Fruit fly (Drosophila melanogaster) whole organism, prepupa: ENCODE results near the gene CG7573.

Source experiments
- CG10631 ChIP-seq: fragments of 200-800 bp; sonication (Bioruptor generic); optimal IDR thresholded peaks from 2 replicates; lab custom pipeline; 2016; ENCODE audit warnings: missing biosample characterization, missing genetic modification characterization
- CG10669 ChIP-seq: fragments of 200-800 bp; sonication (Bioruptor generic); optimal IDR thresholded peaks from 3 replicates; lab custom pipeline; 2018; ENCODE audit warnings: missing biosample characterization, mild to moderate bottlenecking, missing genetic modification characterization, moderate library complexity
- CG11902 ChIP-seq: fragments of 200-800 bp; sonication (Bioruptor generic); optimal IDR thresholded peaks from 3 replicates; lab custom pipeline; 2016; ENCODE audit warnings: missing biosample characterization, missing genetic modification characterization
- CG16779 ChIP-seq: fragments of 200-800 bp; sonication (Bioruptor generic); optimal IDR thresholded peaks from 3 replicates; lab custom pipeline; 2017; ENCODE audit warnings: missing biosample characterization, mild to moderate bottlenecking, missing genetic modification characterization
- CG3032 ChIP-seq: fragments of 200-800 bp; optimal IDR thresholded peaks from 2 replicates; lab custom pipeline; 2019; ENCODE audit warnings: missing biosample characterization, mild to moderate bottlenecking, missing genetic modification characterization, moderate library complexity
- CG32006 ChIP-seq: fragments of 200-800 bp; sonication (Bioruptor generic); optimal IDR thresholded peaks from 3 replicates; lab custom pipeline; 2017; ENCODE audit warnings: missing biosample characterization, mild to moderate bottlenecking, missing genetic modification characterization
- CG34406 ChIP-seq: fragments of 200-800 bp; sonication (Bioruptor generic); optimal IDR thresholded peaks from 3 replicates; lab custom pipeline; 2016; ENCODE audit warnings: missing biosample characterization, missing genetic modification characterization
- CG3919 ChIP-seq: fragments of 200-800 bp; sonication (Bioruptor generic); optimal IDR thresholded peaks from 3 replicates; lab custom pipeline; 2016; ENCODE audit warnings: missing biosample characterization, missing genetic modification characterization
- CG4318 ChIP-seq: fragments of 200-800 bp; sonication (Bioruptor generic); optimal IDR thresholded peaks from 3 replicates; lab custom pipeline; 2017; ENCODE audit warnings: missing biosample characterization, mild to moderate bottlenecking, missing genetic modification characterization
- CG6163 ChIP-seq: fragments of 200-800 bp; sonication (Bioruptor generic); IDR thresholded peaks from 3 replicates; pipeline ENCODE4 v1.3.6; 2022; ENCODE audit warnings: missing biosample characterization, missing genetic modification characterization
- CG6276 ChIP-seq: fragments of 200-800 bp; sonication (Bioruptor generic); optimal IDR thresholded peaks from 2 replicates; lab custom pipeline; 2017; ENCODE audit warnings: missing biosample characterization, mild to moderate bottlenecking, missing genetic modification characterization
- CG6792 ChIP-seq: fragments of 200-800 bp; sonication (Bioruptor generic); optimal IDR thresholded peaks from 3 replicates; lab custom pipeline; 2016; ENCODE audit warnings: missing biosample characterization, missing genetic modification characterization
- CG6808 ChIP-seq: fragments of 200-800 bp; sonication (Bioruptor generic); optimal IDR thresholded peaks from 3 replicates; lab custom pipeline; 2017; ENCODE audit warnings: missing biosample characterization, missing genetic modification characterization, mild to moderate bottlenecking, moderate library complexity, missing genetic modification reagents
- CG6854 ChIP-seq: fragments of 200-800 bp; sonication (Bioruptor generic); optimal IDR thresholded peaks from 2 replicates; lab custom pipeline; 2017; ENCODE audit warnings: missing biosample characterization, mild to moderate bottlenecking, missing genetic modification characterization
- CG8119 ChIP-seq: fragments of 200-800 bp; sonication (Bioruptor generic); IDR thresholded peaks from 3 replicates; pipeline ENCODE4 v1.3.6; 2022; ENCODE audit warnings: missing biosample characterization, missing genetic modification characterization
- CG8319 ChIP-seq: fragments of 200-800 bp; sonication (Bioruptor generic); optimal IDR thresholded peaks from 3 replicates; lab custom pipeline; 2016; ENCODE audit warnings: missing biosample characterization, missing genetic modification characterization
- CG8632 ChIP-seq: fragments of 200-800 bp; sonication (Bioruptor generic); optimal IDR thresholded peaks from 3 replicates; lab custom pipeline; 2016; ENCODE audit warnings: missing biosample characterization, missing genetic modification characterization
- Eip75B ChIP-seq: fragments of 200-800 bp; sonication (Bioruptor generic); optimal IDR thresholded peaks from 3 replicates; lab custom pipeline; 2016; ENCODE audit warnings: missing biosample characterization, missing genetic modification characterization
- Eip78C ChIP-seq: fragments of 200-800 bp; sonication (Bioruptor generic); peaks from one replicate; lab custom pipeline; 2016; ENCODE audit warnings: missing biosample characterization, missing genetic modification characterization
- Ets96B ChIP-seq: fragments of 200-800 bp; optimal IDR thresholded peaks from 2 replicates; lab custom pipeline; 2019; ENCODE audit warnings: missing biosample characterization, mild to moderate bottlenecking, missing genetic modification characterization, moderate library complexity
- Hr38 ChIP-seq: sonication (Bioruptor generic); optimal IDR thresholded peaks from 2 replicates; lab custom pipeline; 2016; ENCODE audit warnings: missing biosample characterization, missing genetic modification characterization
- Hr4 ChIP-seq: fragments of 200-800 bp; sonication (Bioruptor generic); optimal IDR thresholded peaks from 3 replicates; lab custom pipeline; 2016; ENCODE audit warnings: missing biosample characterization, missing genetic modification characterization
- Lpt ChIP-seq: fragments of 200-800 bp; sonication (Bioruptor generic); optimal IDR thresholded peaks from 3 replicates; lab custom pipeline; 2016; ENCODE audit warnings: missing biosample characterization, missing genetic modification characterization
- OdsH ChIP-seq: fragments of 200-800 bp; sonication (Bioruptor generic); optimal IDR thresholded peaks from 3 replicates; lab custom pipeline; 2016; ENCODE audit warnings: missing biosample characterization, missing genetic modification characterization
- Smox ChIP-seq: fragments of 200-800 bp; sonication (Bioruptor generic); optimal IDR thresholded peaks from 3 replicates; lab custom pipeline; 2016; ENCODE audit warnings: missing biosample characterization, missing genetic modification characterization
- Sox15 ChIP-seq: fragments of 200-800 bp; sonication (Bioruptor generic); optimal IDR thresholded peaks from 3 replicates; lab custom pipeline; 2016; ENCODE audit warnings: missing biosample characterization, missing genetic modification characterization
- achi ChIP-seq: fragments of 200-800 bp; sonication (Bioruptor generic); optimal IDR thresholded peaks from 3 replicates; lab custom pipeline; 2016; ENCODE audit warnings: missing biosample characterization, missing genetic modification characterization
- acj6 ChIP-seq: fragments of 200-800 bp; sonication (Bioruptor generic); optimal IDR thresholded peaks from 3 replicates; lab custom pipeline; 2016; ENCODE audit warnings: missing biosample characterization, missing genetic modification characterization
- eg ChIP-seq: fragments of 200-800 bp; sonication (Bioruptor generic); IDR thresholded peaks from 3 replicates; pipeline ENCODE4 v1.3.6; 2022; ENCODE audit warnings: missing biosample characterization, missing genetic modification characterization
- fd59A ChIP-seq: fragments of 200-800 bp; sonication (Bioruptor generic); optimal IDR thresholded peaks from 2 replicates; lab custom pipeline; 2017; ENCODE audit warnings: missing biosample characterization, mild to moderate bottlenecking, missing genetic modification characterization, missing genetic modification reagents
- fd85E ChIP-seq: fragments of 200-800 bp; sonication (Bioruptor generic); optimal IDR thresholded peaks from 3 replicates; lab custom pipeline; 2016; ENCODE audit warnings: missing biosample characterization, missing genetic modification characterization
- fkh ChIP-seq: fragments of 200-800 bp; sonication (Bioruptor generic); optimal IDR thresholded peaks from 3 replicates; lab custom pipeline; 2017; ENCODE audit warnings: missing biosample characterization, mild to moderate bottlenecking, missing genetic modification characterization, moderate library complexity
- lz ChIP-seq: fragments of 200-800 bp; sonication (Bioruptor generic); optimal IDR thresholded peaks from 3 replicates; lab custom pipeline; 2016; ENCODE audit warnings: missing biosample characterization, missing genetic modification characterization
- net ChIP-seq: fragments of 200-800 bp; sonication (Bioruptor generic); optimal IDR thresholded peaks from 3 replicates; lab custom pipeline; 2016; ENCODE audit warnings: missing biosample characterization, missing genetic modification characterization
- pdm3 ChIP-seq: fragments of 200-800 bp; sonication (Bioruptor generic); optimal IDR thresholded peaks from 3 replicates; lab custom pipeline; 2016; ENCODE audit warnings: missing biosample characterization, missing genetic modification characterization
- salr ChIP-seq, 2 experiments: fragments of 200-800 bp; sonication (Bioruptor generic); optimal IDR thresholded peaks; 3 replicates each; lab custom pipeline; 2016 to 2018; ENCODE audit warnings: missing biosample characterization in 2 of 2, missing genetic modification characterization in 2 of 2, mild to moderate bottlenecking in 1 of 2
- svp ChIP-seq: fragments of 200-800 bp; sonication (Bioruptor generic); peaks from one replicate; lab custom pipeline; 2016; ENCODE audit warnings: missing biosample characterization, missing genetic modification characterization
- vri ChIP-seq: fragments of 200-800 bp; sonication (Bioruptor generic); optimal IDR thresholded peaks from 3 replicates; lab custom pipeline; 2016; ENCODE audit warnings: missing biosample characterization, mild to moderate bottlenecking, missing genetic modification characterization

Gene CG7573

dm6 chr3L:11289130-11289716, 22.3 kb upstream of the CG7573 start:
- peak; percentile 26 for TF ChIP-seq CG3919 (GFP tag; lab: Kevin White, UChicago)
- TF ChIP-seq salr (GFP tag; optimal IDR thresholded peaks at IDR 0.05; lab: Kevin White, UChicago): no peak
- TF ChIP-seq CG6163 (GFP tag; lab: Robert Waterston, UW): 0 out of 3 replicates have a peak, but pooled peaks have one; percentile 34
- TF ChIP-seq eg (GFP tag; lab: Robert Waterston, UW): peak; percentile 48; the same call in 2 of the 3 replicates

dm6 chr3L:11290200-11290599, 21.3 kb upstream of the CG7573 start:
- TF ChIP-seq fkh (GFP tag; lab: Kevin White, UChicago) (peak; percentile 17), CG32006 (GFP tag; lab: Kevin White, UChicago) (no peak), svp (GFP tag; lab: Kevin White, UChicago) (peak; percentile 55)

- TF ChIP-seq lz: no peak
- no peak for TF ChIP-seq CG6792 (GFP tag; lab: Kevin White, UChicago)
- no peak for TF ChIP-seq OdsH
- TF ChIP-seq pdm3 (GFP tag; lab: Kevin White, UChicago): no peak
- TF ChIP-seq Sox15 (GFP tag; lab: Kevin White, UChicago): no peak
- no peak for TF ChIP-seq net (GFP tag; lab: Kevin White, UChicago)
- no peak for TF ChIP-seq fd59A (GFP tag; lab: Kevin White, UChicago)
- TF ChIP-seq vri (GFP tag; lab: Kevin White, UChicago): no peak
- TF ChIP-seq Eip75B (GFP tag; lab: Kevin White, UChicago): no peak
- TF ChIP-seq fd85E (GFP tag; lab: Kevin White, UChicago): no peak
- no peak for TF ChIP-seq Ets96B (tag; lab: Kevin White, UChicago)
- TF ChIP-seq CG10631 (GFP tag; lab: Kevin White, UChicago): no peak
- no peak for TF ChIP-seq Lpt
- no peak for TF ChIP-seq CG32006 (GFP tag; lab: Kevin White, UChicago)
- no peak for TF ChIP-seq CG16779 (tag; lab: Kevin White, UChicago)
- no peak for TF ChIP-seq Hr38 (GFP tag; lab: Kevin White, UChicago)
- no peak for TF ChIP-seq CG34406 (GFP tag; lab: Kevin White, UChicago)
- no peak for TF ChIP-seq CG8319
Measured at dm6 chr3L:11290796-11291195, 20.8 kb upstream of the CG7573 start.

dm6 chr3L:11291298-11292167, 20.0 kb upstream of the CG7573 start:
- TF ChIP-seq CG10631 (GFP tag; lab: Kevin White, UChicago) (no peak), Smox (GFP tag; lab: Kevin White, UChicago) (no peak), CG10669 (GFP tag; lab: Kevin White, UChicago) (no peak), CG6808 (no peak), Hr4 (GFP tag; lab: Kevin White, UChicago) (peak; percentile 1), CG32006 (GFP tag; lab: Kevin White, UChicago) (peak; percentile 64), Ets96B (tag; lab: Kevin White, UChicago) (no peak), CG4318 (GFP tag; lab: Kevin White, UChicago) (peak; percentile 3), CG6276 (GFP tag; lab: Kevin White, UChicago) (no peak), fkh (GFP tag; lab: Kevin White, UChicago) (peak; percentile 88), svp (GFP tag; lab: Kevin White, UChicago) (peak; percentile 45), fd85E (GFP tag; lab: Kevin White, UChicago) (no peak), achi (peak; percentile 6), CG6854 (no peak), CG8119 (0 out of 3 replicates have a peak, but pooled peaks have one; percentile 34), salr (GFP tag; optimal IDR thresholded peaks at IDR 0.05; lab: Kevin White, UChicago) (no peak), CG6792 (GFP tag; lab: Kevin White, UChicago) (no peak), acj6 (GFP tag; lab: Kevin White, UChicago) (no peak), CG8319 (no peak), Eip78C (GFP tag; lab: Kevin White, UChicago) (peak; percentile 47), CG8632 (GFP tag; lab: Kevin White, UChicago) (no peak), CG11902 (GFP tag; lab: Kevin White, UChicago) (no peak), CG6163 (GFP tag; lab: Robert Waterston, UW) (0 out of 3 replicates have a peak, but pooled peaks have one; percentile 26), CG3032 (tag; lab: Kevin White, UChicago) (no peak), OdsH (peak; percentile 1)
